Fruit fly (Drosophila melanogaster) whole organism, embryonic: ENCODE measurements around the gene CG9630.

Experiments
- Antp ChIP-seq: fragments of 200-800 bp; sonication (Bioruptor generic); optimal IDR thresholded peaks from 3 replicates; lab custom pipeline; 2016; ENCODE audit warnings: missing biosample characterization, missing genetic modification characterization
- CG1024 ChIP-seq: fragments of 200-800 bp; sonication (Bioruptor generic); IDR thresholded peaks from 2 replicates; pipeline ENCODE4 v1.3.6; 2022; ENCODE audit warnings: missing biosample characterization, missing genetic modification characterization
- CG10321 ChIP-seq: fragments of 200-800 bp; sonication (Bioruptor generic); IDR thresholded peaks from 2 replicates; pipeline ENCODE4 v1.3.6; 2022; ENCODE audit warnings: missing biosample characterization, missing genetic modification characterization
- CG10959 ChIP-seq: fragments of 200-800 bp; sonication (Bioruptor generic); IDR thresholded peaks from 2 replicates; pipeline ENCODE4 v1.3.6; 2022; ENCODE audit warnings: missing biosample characterization, missing genetic modification characterization
- CG13296 ChIP-seq: fragments of 200-800 bp; sonication (Bioruptor generic); optimal IDR thresholded peaks from 3 replicates; lab custom pipeline; 2018; ENCODE audit warnings: missing biosample characterization, mild to moderate bottlenecking, missing genetic modification characterization
- CG14050 ChIP-seq: fragments of 200-800 bp; sonication (Bioruptor generic); IDR thresholded peaks from 3 replicates; pipeline ENCODE4 v1.3.6; 2022; ENCODE audit warnings: missing biosample characterization, missing genetic modification characterization
- CG16779 ChIP-seq: fragments of 200-800 bp; sonication (Bioruptor generic); IDR thresholded peaks from 2 replicates; pipeline ENCODE4 v1.3.6; 2022; ENCODE audit warnings: missing biosample characterization, missing genetic modification characterization
- CG16863 ChIP-seq: fragments of 200-800 bp; sonication (Bioruptor generic); optimal IDR thresholded peaks from 3 replicates; lab custom pipeline; 2016; ENCODE audit warnings: missing biosample characterization, missing genetic modification characterization
- CG1792 ChIP-seq: fragments of 200-800 bp; sonication (Bioruptor generic); optimal IDR thresholded peaks from 2 replicates; lab custom pipeline; 2016; ENCODE audit warnings: missing biosample characterization, missing genetic modification characterization
- CG31441 ChIP-seq: fragments of 200-800 bp; sonication (Bioruptor generic); IDR thresholded peaks from 2 replicates; pipeline ENCODE4 v1.3.6; 2022; ENCODE audit warnings: missing biosample characterization, missing genetic modification characterization
- CG32767 ChIP-seq: fragments of 200-800 bp; sonication (Bioruptor generic); IDR thresholded peaks from 2 replicates; pipeline ENCODE4 v1.3.6; 2022; ENCODE audit warnings: missing biosample characterization, missing genetic modification characterization
- CG34422 ChIP-seq: fragments of 200-800 bp; sonication (Bioruptor generic); IDR thresholded peaks from 3 replicates; pipeline ENCODE4 v1.3.6; 2022; ENCODE audit warnings: missing biosample characterization, missing genetic modification characterization
- CG3995 ChIP-seq: fragments of 200-800 bp; sonication (Bioruptor generic); optimal IDR thresholded peaks from 3 replicates; lab custom pipeline; 2016; ENCODE audit warnings: missing biosample characterization, missing genetic modification characterization
- CG4730 ChIP-seq: fragments of 200-800 bp; sonication (Bioruptor generic); IDR thresholded peaks from 2 replicates; pipeline ENCODE4 v1.3.6; 2022; ENCODE audit warnings: missing biosample characterization, missing genetic modification characterization
- CG5180 ChIP-seq: fragments of 200-800 bp; sonication (Bioruptor generic); optimal IDR thresholded peaks from 3 replicates; lab custom pipeline; 2017; ENCODE audit warnings: missing biosample characterization, missing genetic modification characterization, mild to moderate bottlenecking, moderate library complexity, missing genetic modification reagents
- CG6254 ChIP-seq: fragments of 200-800 bp; sonication (Bioruptor generic); optimal IDR thresholded peaks from 3 replicates; lab custom pipeline; 2017; ENCODE audit warnings: mild to moderate bottlenecking, missing biosample characterization, missing genetic modification reagents, missing genetic modification characterization
- CG6765 ChIP-seq: fragments of 200-800 bp; sonication (Bioruptor generic); optimal IDR thresholded peaks from 3 replicates; lab custom pipeline; 2017; ENCODE audit warnings: missing biosample characterization, mild to moderate bottlenecking, missing genetic modification characterization
- CG7963 ChIP-seq: fragments of 200-800 bp; sonication (Bioruptor generic); IDR thresholded peaks from 3 replicates; pipeline ENCODE4 v1.3.6; 2022; ENCODE audit warnings: missing biosample characterization, missing genetic modification characterization; ENCODE audit not compliant: partially characterized antibody
- CG8290 ChIP-seq, 3 experiments: fragments of 200-800 bp; sonication (Bioruptor generic); optimal IDR thresholded peaks; 2 replicates each; lab custom pipeline; 2016 to 2019; ENCODE audit warnings: missing biosample characterization in 3 of 3, missing genetic modification characterization in 3 of 3, mild to moderate bottlenecking in 2 of 3, moderate library complexity in 1 of 3
- Camta ChIP-seq: fragments of 200-800 bp; sonication (Bioruptor generic); optimal IDR thresholded peaks from 2 replicates; lab custom pipeline; 2016; ENCODE audit warnings: missing biosample characterization, missing genetic modification characterization
- E2f2 ChIP-seq: fragments of 200-800 bp; sonication (Bioruptor generic); IDR thresholded peaks from 2 replicates; pipeline ENCODE4 v1.3.6; 2022; ENCODE audit warnings: missing biosample characterization, missing genetic modification characterization
- Fer1 ChIP-seq: fragments of 200-800 bp; sonication (Bioruptor generic); optimal IDR thresholded peaks from 2 replicates; lab custom pipeline; 2017; ENCODE audit warnings: missing biosample characterization, mild to moderate bottlenecking, missing genetic modification characterization
- H2.0 ChIP-seq: fragments of 200-800 bp; sonication (Bioruptor generic); IDR thresholded peaks from 2 replicates; pipeline ENCODE4 v1.3.6; 2022; ENCODE audit warnings: missing biosample characterization, missing genetic modification characterization
- HmgD ChIP-seq: fragments of 200-800 bp; sonication (Bioruptor generic); optimal IDR thresholded peaks from 3 replicates; lab custom pipeline; 2016; ENCODE audit warnings: missing biosample characterization, missing genetic modification characterization
- HmgZ ChIP-seq: fragments of 200-800 bp; sonication (Bioruptor generic); optimal IDR thresholded peaks from 2 replicates; lab custom pipeline; 2018; ENCODE audit warnings: missing biosample characterization, mild to moderate bottlenecking, missing genetic modification characterization
- Hmr ChIP-seq: fragments of 200-800 bp; sonication (Bioruptor generic); optimal IDR thresholded peaks from 3 replicates; lab custom pipeline; 2017; ENCODE audit warnings: mild to moderate bottlenecking, missing biosample characterization, missing genetic modification reagents, missing genetic modification characterization
- MTF-1 ChIP-seq: fragments of 200-800 bp; sonication (Bioruptor generic); optimal IDR thresholded peaks from 2 replicates; lab custom pipeline; 2018; ENCODE audit warnings: missing biosample characterization, mild to moderate bottlenecking, missing genetic modification characterization, borderline replicate concordance
- NFAT ChIP-seq: fragments of 200-800 bp; sonication (Bioruptor generic); IDR thresholded peaks from 2 replicates; pipeline ENCODE4 v1.3.6; 2022; ENCODE audit warnings: missing biosample characterization, missing genetic modification characterization
- Nf-YB ChIP-seq: fragments of 200-800 bp; sonication (Bioruptor generic); optimal IDR thresholded peaks from 3 replicates; lab custom pipeline; 2019; ENCODE audit warnings: missing biosample characterization, mild to moderate bottlenecking, missing genetic modification characterization, moderate library complexity
- Trl ChIP-seq, 3 experiments: fragments of >200 bp in 2 of 3; fragments of 200-800 bp in 1 of 3; sonication (Bioruptor generic) in 1 of 3; optimal IDR thresholded peaks; 2 replicates in 1 of 3; 3 replicates in 2 of 3; lab custom pipeline; 2016 to 2017; ENCODE audit warnings: missing biosample characterization in 1 of 3, missing genetic modification characterization in 1 of 3
- Xbp1 ChIP-seq: fragments of 200-800 bp; sonication (Bioruptor generic); optimal IDR thresholded peaks from 3 replicates; lab custom pipeline; 2016; ENCODE audit warnings: missing biosample characterization, mild to moderate bottlenecking, missing genetic modification characterization
- ato ChIP-seq: fragments of 200-800 bp; sonication (Bioruptor generic); IDR thresholded peaks from 2 replicates; pipeline ENCODE4 v1.3.6; 2022; ENCODE audit warnings: missing biosample characterization, missing genetic modification characterization; ENCODE audit not compliant: partially characterized antibody
- bowl ChIP-seq: fragments of 200-800 bp; sonication (Bioruptor generic); IDR thresholded peaks from 2 replicates; pipeline ENCODE4 v1.3.6; 2022; ENCODE audit warnings: missing biosample characterization, missing genetic modification characterization
- fd96Cb ChIP-seq: fragments of 200-800 bp; sonication (Bioruptor generic); optimal IDR thresholded peaks from 2 replicates; lab custom pipeline; 2018; ENCODE audit warnings: missing biosample characterization, mild to moderate bottlenecking, missing genetic modification characterization, moderate library complexity
- gt ChIP-seq: fragments of 200-800 bp; sonication (Bioruptor generic); IDR thresholded peaks from 2 replicates; pipeline ENCODE4 v1.3.6; 2022; ENCODE audit warnings: missing biosample characterization, missing genetic modification characterization
- ham ChIP-seq: fragments of 200-800 bp; sonication (Bioruptor generic); IDR thresholded peaks from 2 replicates; pipeline ENCODE4 v1.3.6; 2022; ENCODE audit warnings: missing biosample characterization, missing genetic modification characterization
- jumu ChIP-seq: fragments of 200-800 bp; sonication (Bioruptor generic); optimal IDR thresholded peaks from 3 replicates; lab custom pipeline; 2016; ENCODE audit warnings: missing biosample characterization, missing genetic modification characterization
- mam ChIP-seq: fragments of 200-800 bp; sonication (Bioruptor generic); optimal IDR thresholded peaks from 3 replicates; lab custom pipeline; 2016; ENCODE audit warnings: missing biosample characterization, missing genetic modification characterization
- odd ChIP-seq: fragments of 200-800 bp; sonication (Bioruptor generic); optimal IDR thresholded peaks from 2 replicates; lab custom pipeline; 2017; ENCODE audit warnings: missing biosample characterization, mild to moderate bottlenecking, missing genetic modification characterization
- psq ChIP-seq: fragments of 200-800 bp; sonication (Bioruptor generic); optimal IDR thresholded peaks from 2 replicates; lab custom pipeline; 2017; ENCODE audit warnings: missing biosample characterization, missing genetic modification characterization
- pum ChIP-seq: fragments of 200-800 bp; sonication (Bioruptor generic); optimal IDR thresholded peaks from 2 replicates; lab custom pipeline; 2016; ENCODE audit warnings: missing biosample characterization, missing genetic modification characterization
- schlank ChIP-seq: fragments of 200-800 bp; sonication (Bioruptor generic); optimal IDR thresholded peaks from 2 replicates; lab custom pipeline; 2018; ENCODE audit warnings: missing biosample characterization, mild to moderate bottlenecking, missing genetic modification characterization
- sisA ChIP-seq: fragments of 200-800 bp; sonication (Bioruptor generic); IDR thresholded peaks from 2 replicates; pipeline ENCODE4 v1.3.6; 2022; ENCODE audit warnings: missing biosample characterization, missing genetic modification characterization
- sr ChIP-seq: fragments of 200-800 bp; sonication (Bioruptor generic); IDR thresholded peaks from 3 replicates; pipeline ENCODE4 v1.3.6; 2022; ENCODE audit warnings: missing biosample characterization, missing genetic modification characterization
- tin ChIP-seq: fragments of 200-800 bp; sonication (Bioruptor generic); optimal IDR thresholded peaks from 3 replicates; lab custom pipeline; 2016; ENCODE audit warnings: missing biosample characterization, missing genetic modification characterization
- tup ChIP-seq: fragments of 200-800 bp; sonication (Bioruptor generic); optimal IDR thresholded peaks from 2 replicates; lab custom pipeline; 2016; ENCODE audit warnings: missing biosample characterization, mild to moderate bottlenecking, missing genetic modification characterization, moderate library complexity
- yki ChIP-seq: fragments of >200 bp; optimal IDR thresholded peaks from 3 replicates; lab custom pipeline; 2018
- zf30C ChIP-seq: fragments of 200-800 bp; sonication (Bioruptor generic); optimal IDR thresholded peaks from 3 replicates; lab custom pipeline; 2018; ENCODE audit warnings: missing biosample characterization, mild to moderate bottlenecking, missing genetic modification characterization
- zfh2 ChIP-seq: fragments of 200-800 bp; sonication (Bioruptor generic); optimal IDR thresholded peaks from 2 replicates; lab custom pipeline; 2016; ENCODE audit warnings: missing biosample characterization, missing genetic modification characterization

CG9630 gene

DNA sequence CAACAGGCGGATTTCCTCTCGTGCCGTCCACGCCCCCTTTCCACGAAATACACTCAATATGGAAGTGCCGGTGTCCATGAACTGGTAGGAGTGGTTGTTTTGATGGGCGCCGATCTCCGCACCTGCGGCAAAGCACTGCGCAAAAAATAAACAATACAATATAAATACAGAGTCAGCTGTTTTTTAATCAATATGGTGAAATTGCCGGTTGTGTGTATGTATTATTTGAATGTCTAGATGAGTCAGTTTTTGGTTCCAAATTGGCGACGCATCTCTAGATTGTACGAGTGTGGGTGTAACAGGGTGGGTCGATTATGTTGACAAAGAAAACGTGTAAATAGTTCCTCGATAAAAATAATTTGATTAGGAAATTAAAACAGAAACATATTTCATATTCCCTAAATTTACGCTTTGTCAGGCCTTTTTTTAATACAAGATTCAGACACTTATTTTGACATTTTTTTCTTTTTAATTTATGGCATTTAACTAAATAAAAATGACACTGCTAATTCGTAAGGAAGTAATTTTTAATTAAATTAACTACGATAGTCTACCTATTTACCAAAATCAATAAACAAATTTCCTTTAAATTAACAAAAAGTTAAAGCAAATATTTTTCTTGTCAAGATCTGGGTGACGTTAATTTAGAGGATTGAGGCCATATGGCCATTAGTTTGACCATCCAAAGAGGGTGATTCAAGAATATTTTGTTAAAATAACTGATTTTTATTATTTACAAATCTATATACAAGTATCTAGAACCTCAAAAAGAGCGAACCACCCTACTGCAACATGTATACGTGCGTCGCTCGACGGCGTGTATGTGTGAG is 30.0 kb downstream of the CG9630 start (continued):
- TF ChIP-seq CG1792 (GFP tag; lab: Kevin White, UChicago) (no peak), CG14050 (GFP tag; lab: Robert Waterston, UW) (peak; percentile 49; the same call in 2 of the 3 replicates), Trl (optimal IDR thresholded peaks at IDR 0.05; lab: Kevin White, UChicago) (no peak), Trl (GFP tag; optimal IDR thresholded peaks at IDR 0.05; lab: Kevin White, UChicago) (peak; percentile 75), Hmr (GFP tag; lab: Kevin White, UChicago) (peak; percentile 92), CG13296 (GFP tag; lab: Kevin White, UChicago) (peak; percentile 90), tin (GFP tag; lab: Kevin White, UChicago) (peak; percentile 82), Xbp1 (peak; percentile 87), CG31441 (GFP tag; lab: Robert Waterston, UW) (peak; percentile 93), CG16779 (GFP tag; lab: Robert Waterston, UW) (peak; percentile 48; the same call in 1 of the 2 replicates), schlank (peak; percentile 40), fd96Cb (tag; lab: Kevin White, UChicago) (peak; percentile 84), Antp (GFP tag; lab: Kevin White, UChicago) (peak; percentile 14), ham (no peak), CG3995 (GFP tag; lab: Kevin White, UChicago) (peak; percentile 61), CG7963 (GFP tag; lab: Robert Waterston, UW) (no peak), Nf-YB (GFP tag; lab: Kevin White, UChicago) (peak; percentile 83), psq (GFP tag; lab: Kevin White, UChicago) (peak; percentile 61), CG6765 (peak; percentile 92), yki (no peak), CG5180 (peak; percentile 84), ato (GFP tag; lab: Robert Waterston, UW) (no peak), gt (GFP tag; lab: Robert Waterston, UW) (0 out of 2 replicates have a peak, but pooled peaks have one; percentile 22), CG4730 (peak; percentile 32; the same call in 1 of the 2 replicates), CG32767 (GFP tag; lab: Robert Waterston, UW) (peak; percentile 71), E2f2 (GFP tag; lab: Robert Waterston, UW) (peak; percentile 63), CG6254 (GFP tag; lab: Kevin White, UChicago) (peak; percentile 79), NFAT (GFP tag; lab: Robert Waterston, UW) (peak; percentile 46), jumu (GFP tag; lab: Kevin White, UChicago) (peak; percentile 30), mam (GFP tag; lab: Kevin White, UChicago) (peak; percentile 69), tup (GFP tag; lab: Kevin White, UChicago) (peak; percentile 50), zf30C (GFP tag; lab: Kevin White, UChicago) (no peak), CG10959 (GFP tag; lab: Robert Waterston, UW) (peak; percentile 41; the same call in 1 of the 2 replicates), CG34422 (GFP tag; lab: Robert Waterston, UW) (peak; percentile 64), pum (GFP tag; lab: Kevin White, UChicago) (peak; percentile 41), sr (peak; percentile 11; the same call in 2 of the 3 replicates), MTF-1 (GFP tag; lab: Kevin White, UChicago) (peak; percentile 65), HmgD (no peak), CG10321 (GFP tag; lab: Robert Waterston, UW) (no peak), sisA (peak; percentile 32), H2.0 (GFP tag; lab: Robert Waterston, UW) (peak; percentile 3), Fer1 (GFP tag; lab: Kevin White, UChicago) (peak; percentile 84), CG1024 (GFP tag; lab: Robert Waterston, UW) (peak; percentile 36), CG16863 (peak; percentile 72), bowl (GFP tag; lab: Robert Waterston, UW) (no peak), zfh2 (GFP tag; lab: Kevin White, UChicago) (peak; percentile 68), Camta (GFP tag; lab: Kevin White, UChicago) (peak; percentile 81), HmgZ (peak; percentile 48), CG8290 (GFP tag; optimal IDR thresholded peaks at IDR 0.05; lab: Kevin White, UChicago) (no peak), CG8290 (tag; optimal IDR thresholded peaks at IDR 0.05; lab: Kevin White, UChicago) (peak; percentile 57 to 70), odd (peak; percentile 95)
